Worm (Caenorhabditis elegans) whole organism, mixed stage, embryonic: ENCODE results near the gene lin-12.

ENCODE experiments used
- blmp-1 ChIP-seq: fragments of 150-350 bp; optimal IDR thresholded peaks from 2 replicates; lab custom pipeline; 2014; ENCODE audit warnings: missing biosample characterization, missing genetic modification characterization
- lin-13 ChIP-seq: fragments of 150-350 bp; optimal IDR thresholded peaks from 2 replicates; lab custom pipeline; 2014; ENCODE audit warnings: missing biosample characterization, missing genetic modification characterization
- nhr-237 ChIP-seq: fragments of 150-350 bp; optimal IDR thresholded peaks from 2 replicates; lab custom pipeline; 2014; ENCODE audit warnings: missing biosample characterization, missing genetic modification characterization
- unc-62 ChIP-seq: fragments of 150-350 bp; optimal IDR thresholded peaks from 2 replicates; lab custom pipeline; 2014; ENCODE audit warnings: missing biosample characterization, missing genetic modification reagents, missing genetic modification characterization

DNA sequence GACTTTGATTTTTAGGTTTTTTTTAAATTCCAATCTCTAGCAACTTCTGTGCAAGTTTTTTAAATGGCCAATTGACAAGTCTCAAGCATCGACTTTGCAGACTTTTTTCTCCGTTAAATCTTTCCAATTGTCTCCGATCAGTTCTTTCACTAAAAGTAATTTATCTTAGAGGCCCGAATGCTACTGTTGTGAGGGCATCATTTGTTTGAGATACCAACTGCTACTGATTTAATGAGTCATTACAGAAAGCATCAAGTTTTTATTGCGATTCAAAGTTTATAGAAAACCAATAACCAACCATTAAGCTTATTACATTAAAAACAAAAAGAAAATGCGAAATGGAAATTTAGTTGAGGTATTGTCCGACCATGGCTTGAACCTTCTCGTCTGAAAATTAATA lies 8.9 kb upstream of the lin-12 start:
- TF ChIP-seq nhr-237 (tag; lab: Kevin White, UChicago) (no peak), unc-62 (GFP tag; lab: Kevin White, UChicago) (no peak), blmp-1 (tag; lab: Kevin White, UChicago) (no peak), lin-13 (tag; lab: Kevin White, UChicago) (no peak)
